Worm (Caenorhabditis elegans): Measurements from ENCODE around the gene Y1A5A.1.

Y1A5A.1 gene

ce11 chrIII:3986368-3986767, at the start of gene Y1A5A.1:
Y1A5A.1 (minus strand) TSS chrIII:3986661.
- TF ChIP-seq sea-2 (GFP tag; optimal IDR thresholded peaks at IDR 0.05) (no peak), ceh-28 (tag; optimal IDR thresholded peaks at IDR 0.05) (no peak), ama-1 (optimal IDR thresholded peaks at IDR 0.05) (no peak), elt-1 (tag; optimal IDR thresholded peaks at IDR 0.05) (no peak), snpc-4 (tag; optimal IDR thresholded peaks at IDR 0.05) (no peak), nhr-28 (tag; optimal IDR thresholded peaks at IDR 0.05) (no peak), jun-1 (tag; optimal IDR thresholded peaks at IDR 0.05) (no peak), mdl-1 (tag; optimal IDR thresholded peaks at IDR 0.05) (no peak), nhr-43 (tag; optimal IDR thresholded peaks at IDR 0.05; ENCODE audit: poor library complexity, severe bottlenecking) (no peak), ceh-16 (tag; optimal IDR thresholded peaks at IDR 0.05) (no peak), elt-3 (tag; optimal IDR thresholded peaks at IDR 0.05) (no peak), R02D3.7 (tag; optimal IDR thresholded peaks at IDR 0.05) (no peak), fkh-10 (GFP tag; optimal IDR thresholded peaks at IDR 0.05) (no peak)

ce11 chrIII:4034984-4035383, 48.5 kb upstream of the Y1A5A.1 start:
- no peak for TF ChIP-seq nhr-28 (tag; optimal IDR thresholded peaks at IDR 0.05)
- no peak for TF ChIP-seq ztf-4 (tag; optimal IDR thresholded peaks at IDR 0.05)
- TF ChIP-seq lin-39 (tag; optimal IDR thresholded peaks at IDR 0.05): peak; percentile 39
- TF ChIP-seq ceh-9 (tag; optimal IDR thresholded peaks at IDR 0.05): no peak
- no peak for TF ChIP-seq eor-1 (tag; optimal IDR thresholded peaks at IDR 0.05)
- no peak for TF ChIP-seq nhr-11 (tag; optimal IDR thresholded peaks at IDR 0.05)
- TF ChIP-seq nhr-12 (tag; optimal IDR thresholded peaks at IDR 0.05): no peak
- no peak for TF ChIP-seq elt-1 (tag; optimal IDR thresholded peaks at IDR 0.05)

- TF ChIP-seq ztf-4 (tag; optimal IDR thresholded peaks at IDR 0.05): no peak
- no peak for TF ChIP-seq elt-2 (tag; optimal IDR thresholded peaks at IDR 0.05)
- TF ChIP-seq aly-2 (tag; optimal IDR thresholded peaks at IDR 0.05): no peak
- no peak for TF ChIP-seq snpc-4 (tag; optimal IDR thresholded peaks at IDR 0.05)
- no peak for TF ChIP-seq nhr-77 (tag; optimal IDR thresholded peaks at IDR 0.05)
- no peak for TF ChIP-seq nhr-25 (tag; optimal IDR thresholded peaks at IDR 0.05)
- TF ChIP-seq pha-4 (tag; optimal IDR thresholded peaks at IDR 0.05): no peak
- no peak for TF ChIP-seq ceh-28 (tag; optimal IDR thresholded peaks at IDR 0.05)
- no peak for TF ChIP-seq fos-1 (tag; optimal IDR thresholded peaks at IDR 0.05)
- TF ChIP-seq ama-1 (optimal IDR thresholded peaks at IDR 0.05): no peak
- TF ChIP-seq elt-1 (tag; optimal IDR thresholded peaks at IDR 0.05): no peak
- TF ChIP-seq ceh-16 (tag; optimal IDR thresholded peaks at IDR 0.05): no peak
- no peak for TF ChIP-seq nhr-67 (tag; optimal IDR thresholded peaks at IDR 0.05)
- no peak for TF ChIP-seq egl-5 (tag; optimal IDR thresholded peaks at IDR 0.05)
- TF ChIP-seq lin-15B (tag; optimal IDR thresholded peaks at IDR 0.05): no peak
- TF ChIP-seq unc-39 (tag; optimal IDR thresholded peaks at IDR 0.05): no peak
- TF ChIP-seq lsy-12 (tag; optimal IDR thresholded peaks at IDR 0.05): no peak
Measured at ce11 chrIII:4030839-4031238, 44.4 kb upstream of the Y1A5A.1 start.

- TF ChIP-seq pha-4 (tag; optimal IDR thresholded peaks at IDR 0.05) (no peak), nhr-25 (tag; optimal IDR thresholded peaks at IDR 0.05) (no peak), ZK546.5 (tag; optimal IDR thresholded peaks at IDR 0.05) (no peak), lin-15B (tag; optimal IDR thresholded peaks at IDR 0.05) (no peak), egl-27 (tag; optimal IDR thresholded peaks at IDR 0.05) (no peak), unc-39 (tag; optimal IDR thresholded peaks at IDR 0.05) (no peak), nfya-1 (tag; optimal IDR thresholded peaks at IDR 0.05; ENCODE audit: insufficient read depth) (no peak), eor-1 (tag; optimal IDR thresholded peaks at IDR 0.05) (no peak), nhr-11 (tag; optimal IDR thresholded peaks at IDR 0.05) (no peak), fkh-10 (GFP tag; optimal IDR thresholded peaks at IDR 0.05) (no peak), nhr-76 (tag; optimal IDR thresholded peaks at IDR 0.05) (no peak), ceh-9 (tag; optimal IDR thresholded peaks at IDR 0.05) (no peak), elt-1 (tag; optimal IDR thresholded peaks at IDR 0.05) (no peak), mdl-1 (tag; optimal IDR thresholded peaks at IDR 0.05) (no peak), ztf-11 (tag; optimal IDR thresholded peaks at IDR 0.05) (no peak), lsy-12 (tag; optimal IDR thresholded peaks at IDR 0.05) (no peak)
Measured at ce11 chrIII:4028061-4028460, 41.6 kb upstream of the Y1A5A.1 start, which contains the start of gene T02C12.5. T02C12.5 (minus strand) TSS chrIII:4028161.

- no peak for TF ChIP-seq ztf-4 (tag; optimal IDR thresholded peaks at IDR 0.05)
- TF ChIP-seq nhr-77 (tag; optimal IDR thresholded peaks at IDR 0.05): no peak
- no peak for TF ChIP-seq nhr-12 (tag; optimal IDR thresholded peaks at IDR 0.05)
Measured at ce11 chrIII:4021866-4022265, 35.4 kb upstream of the Y1A5A.1 start, which contains the start of gene tftc-5. tftc-5 (plus strand) TSS chrIII:4022166.
